Fruit fly (Drosophila melanogaster): ENCODE measurements around the gene atk.

Gene atk

DNA sequence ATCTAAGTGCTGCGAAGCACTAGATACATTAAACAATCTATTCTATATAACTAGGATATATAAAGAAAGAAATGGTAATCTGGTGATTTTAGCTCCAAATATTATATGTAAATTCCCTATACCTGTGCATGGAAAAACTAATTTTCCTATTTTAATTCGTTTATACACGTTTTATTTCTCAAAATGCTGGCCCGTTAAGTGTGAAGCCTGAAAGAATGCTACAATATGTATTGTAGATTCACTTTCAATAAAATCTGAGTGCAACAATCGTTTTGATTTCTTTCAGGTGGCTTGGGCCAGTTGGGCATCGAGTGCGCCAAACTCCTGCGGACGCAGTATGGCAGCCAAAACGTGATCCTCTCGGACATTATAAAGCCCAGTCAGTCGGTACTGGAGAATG lies 2.8 kb upstream of the atk start:
- TF ChIP-seq Dll (optimal IDR thresholded peaks at IDR 0.05) (no peak), usp (GFP tag; optimal IDR thresholded peaks at IDR 0.05) (no peak), pan (optimal IDR thresholded peaks at IDR 0.05) (no peak), psq (optimal IDR thresholded peaks at IDR 0.05) (no peak), CG8478 (optimal IDR thresholded peaks at IDR 0.05) (no peak), EcR (GFP tag; optimal IDR thresholded peaks at IDR 0.05) (no peak)

DNA sequence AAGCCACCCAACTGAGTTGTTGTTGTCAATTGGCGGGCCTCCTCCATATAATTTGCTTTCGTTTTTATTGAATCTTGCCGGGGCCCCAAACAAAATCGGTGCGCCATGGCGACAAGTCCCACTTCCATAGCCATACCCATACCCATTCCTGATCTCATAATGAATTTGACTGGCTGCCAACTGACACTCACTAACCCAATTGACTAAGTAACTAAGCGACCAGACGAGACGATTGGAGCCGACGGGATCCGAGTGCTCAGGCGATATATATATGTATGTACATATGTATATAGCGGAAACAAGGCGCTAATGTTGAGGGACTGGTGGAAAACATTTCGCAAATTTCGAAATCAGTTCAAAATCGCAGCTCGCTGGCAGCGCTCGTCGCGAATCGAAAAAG lies 1.9 kb upstream of the atk start, which contains the start of gene Tdh:
Gene Tdh (plus strand): TSS at position 346 of the 400 bp plus-strand sequence.
- TF ChIP-seq usp (GFP tag; optimal IDR thresholded peaks at IDR 0.05): no peak
- TF ChIP-seq EcR (GFP tag; optimal IDR thresholded peaks at IDR 0.05): no peak
- no peak for TF ChIP-seq psq (optimal IDR thresholded peaks at IDR 0.05)
- no peak for TF ChIP-seq pan (optimal IDR thresholded peaks at IDR 0.05)
- TF ChIP-seq CG8478 (optimal IDR thresholded peaks at IDR 0.05): no peak
- no peak for TF ChIP-seq Dll (optimal IDR thresholded peaks at IDR 0.05)

- TF ChIP-seq usp (GFP tag; optimal IDR thresholded peaks at IDR 0.05): no peak
- no peak for TF ChIP-seq CG8478 (optimal IDR thresholded peaks at IDR 0.05)
- no peak for TF ChIP-seq Dll (optimal IDR thresholded peaks at IDR 0.05)
- no peak for TF ChIP-seq EcR (GFP tag; optimal IDR thresholded peaks at IDR 0.05)
- TF ChIP-seq psq (optimal IDR thresholded peaks at IDR 0.05): no peak
These were observed 1.3 kb upstream of the atk start, which contains the start of gene CG42764 for dm6 chr3L:20465941-20466340. Gene CG42764 (minus strand): TSS chr3L:20466041.

DNA sequence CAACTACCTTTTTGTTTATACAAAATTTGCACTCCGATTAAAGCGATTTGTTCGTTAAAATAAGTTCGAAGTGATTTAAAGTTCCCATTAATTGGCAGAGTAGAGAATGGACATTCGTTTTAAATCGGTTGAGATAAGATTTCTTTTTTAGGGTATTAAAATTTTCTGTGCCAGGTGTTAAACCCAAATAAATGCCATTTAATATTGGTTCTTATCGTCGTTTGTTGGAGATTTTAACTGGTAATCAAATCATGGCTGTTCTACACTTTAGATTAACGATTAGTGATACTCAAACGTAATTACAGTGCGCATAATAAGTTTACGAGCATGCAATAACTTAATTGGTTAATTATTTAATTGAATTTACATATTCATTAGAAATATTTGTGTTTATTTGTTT lies 2.3 kb downstream of the atk start:
- no peak for TF ChIP-seq usp (GFP tag; optimal IDR thresholded peaks at IDR 0.05)
- no peak for TF ChIP-seq pan (optimal IDR thresholded peaks at IDR 0.05)
- TF ChIP-seq psq (optimal IDR thresholded peaks at IDR 0.05): no peak
- no peak for TF ChIP-seq Dll (optimal IDR thresholded peaks at IDR 0.05)
- no peak for TF ChIP-seq EcR (GFP tag; optimal IDR thresholded peaks at IDR 0.05)

dm6 chr3L:20460383-20460782 lies 4.3 kb downstream of the atk start, which contains the start of gene mag:
Gene mag (plus strand): TSS chr3L:20460683.
- TF ChIP-seq Dll (optimal IDR thresholded peaks at IDR 0.05) (no peak), psq (optimal IDR thresholded peaks at IDR 0.05) (no peak), usp (GFP tag; optimal IDR thresholded peaks at IDR 0.05) (no peak), pan (optimal IDR thresholded peaks at IDR 0.05) (no peak), CG8478 (optimal IDR thresholded peaks at IDR 0.05) (no peak), EcR (GFP tag; optimal IDR thresholded peaks at IDR 0.05) (no peak)

- TF ChIP-seq pan (optimal IDR thresholded peaks at IDR 0.05) (no peak), CG8478 (optimal IDR thresholded peaks at IDR 0.05) (no peak), usp (GFP tag; optimal IDR thresholded peaks at IDR 0.05) (no peak), psq (optimal IDR thresholded peaks at IDR 0.05) (no peak), EcR (GFP tag; optimal IDR thresholded peaks at IDR 0.05) (no peak), Dll (optimal IDR thresholded peaks at IDR 0.05) (no peak)
These were observed 11.6 kb downstream of the atk start, which contains the start of gene CG5199 for dm6 chr3L:20452813-20453682. Gene CG5199 (minus strand): TSS chr3L:20452864.

DNA sequence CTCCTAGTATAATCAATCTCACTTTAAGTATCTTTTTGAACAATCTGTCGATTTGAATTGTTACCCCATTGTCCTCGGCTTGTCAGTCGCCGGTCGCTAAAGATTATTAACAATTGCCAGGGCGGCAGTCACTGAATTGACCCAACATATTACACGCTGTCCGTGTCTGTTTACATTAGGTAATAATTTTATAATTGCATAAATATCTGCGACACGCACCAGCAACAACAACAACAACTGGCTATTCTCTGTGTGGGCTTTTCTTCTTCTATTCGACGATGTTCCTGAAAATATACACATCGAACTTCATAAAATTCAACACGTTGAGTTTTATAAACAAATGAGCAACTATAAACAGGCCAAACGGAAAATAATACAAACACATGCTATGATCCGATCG lies 15.9 kb downstream of the atk start:
- TF ChIP-seq psq (optimal IDR thresholded peaks at IDR 0.05) (no peak), EcR (GFP tag; optimal IDR thresholded peaks at IDR 0.05) (no peak), pan (optimal IDR thresholded peaks at IDR 0.05) (no peak), CG8478 (optimal IDR thresholded peaks at IDR 0.05) (no peak), Dll (optimal IDR thresholded peaks at IDR 0.05) (no peak), usp (GFP tag; optimal IDR thresholded peaks at IDR 0.05) (no peak)

- TF ChIP-seq Dll (optimal IDR thresholded peaks at IDR 0.05): no peak
- no peak for TF ChIP-seq EcR (GFP tag; optimal IDR thresholded peaks at IDR 0.05)
- TF ChIP-seq psq (optimal IDR thresholded peaks at IDR 0.05): no peak
- no peak for TF ChIP-seq CG8478 (optimal IDR thresholded peaks at IDR 0.05)
- TF ChIP-seq usp (GFP tag; optimal IDR thresholded peaks at IDR 0.05): no peak
- no peak for TF ChIP-seq pan (optimal IDR thresholded peaks at IDR 0.05)
These were observed 16.7 kb downstream of the atk start for dm6 chr3L:20447957-20448356.

- TF ChIP-seq usp (GFP tag; optimal IDR thresholded peaks at IDR 0.05) (no peak), EcR (GFP tag; optimal IDR thresholded peaks at IDR 0.05) (no peak), CG8478 (optimal IDR thresholded peaks at IDR 0.05) (no peak), Dll (optimal IDR thresholded peaks at IDR 0.05) (no peak), psq (optimal IDR thresholded peaks at IDR 0.05) (no peak), pan (optimal IDR thresholded peaks at IDR 0.05) (no peak)
These were observed 17.3 kb downstream of the atk start for dm6 chr3L:20447337-20447736.

DNA sequence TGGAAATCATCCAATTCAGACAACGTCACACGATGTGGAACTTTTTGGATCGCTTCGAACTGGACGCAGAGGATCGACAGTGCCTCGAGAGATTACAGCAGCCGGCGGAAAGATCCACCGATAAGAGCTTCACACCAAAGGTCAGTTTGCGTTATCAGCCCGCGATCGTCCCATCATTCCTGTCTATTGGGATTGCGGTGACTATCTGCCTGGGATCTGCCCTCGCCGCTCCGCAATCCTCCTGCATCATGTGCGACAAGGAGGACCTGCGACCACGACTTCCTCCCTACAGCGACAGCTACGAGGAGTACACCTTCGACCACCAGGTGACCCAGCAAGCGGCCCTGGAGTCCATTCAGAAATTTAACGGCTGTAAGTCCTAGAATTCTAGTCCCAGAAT lies 18.6 kb downstream of the atk start:
- TF ChIP-seq pan (optimal IDR thresholded peaks at IDR 0.05) (no peak), usp (GFP tag; optimal IDR thresholded peaks at IDR 0.05) (no peak), psq (optimal IDR thresholded peaks at IDR 0.05) (no peak), EcR (GFP tag; optimal IDR thresholded peaks at IDR 0.05) (no peak), CG8478 (optimal IDR thresholded peaks at IDR 0.05) (no peak), Dll (optimal IDR thresholded peaks at IDR 0.05) (no peak)

DNA sequence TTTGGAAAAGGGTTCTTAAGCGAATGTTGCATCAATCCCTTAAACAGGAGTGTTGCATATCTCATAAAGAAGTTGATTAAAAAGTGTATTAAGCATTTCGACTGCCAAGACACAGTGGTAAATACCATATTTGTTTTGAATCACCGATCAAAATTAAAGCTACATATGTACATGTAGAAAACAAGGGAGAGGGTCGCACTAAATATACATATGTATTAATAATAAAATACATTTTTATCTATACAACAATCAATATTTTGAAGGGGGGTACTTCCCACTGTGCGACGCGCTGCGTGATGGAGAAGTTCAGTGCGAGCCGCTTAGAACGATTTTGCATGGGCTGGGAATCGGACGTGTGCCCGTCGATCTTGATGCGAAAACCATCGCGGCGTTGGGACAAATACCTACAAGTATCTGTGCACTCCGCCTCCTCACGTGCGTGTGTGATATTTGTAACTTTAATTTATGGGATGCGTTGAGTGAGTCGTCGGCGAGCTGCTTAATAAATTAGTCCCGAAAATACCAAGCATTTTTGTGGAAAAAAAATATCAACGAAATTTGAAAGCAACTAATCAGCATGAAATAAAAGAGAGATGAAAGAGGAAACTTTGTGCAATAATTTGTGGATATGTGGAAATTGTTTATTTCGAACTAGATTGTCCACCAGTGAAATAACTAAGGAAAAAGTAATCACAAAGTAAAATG lies 19.7 kb downstream of the atk start:
- no peak for TF ChIP-seq Dll (optimal IDR thresholded peaks at IDR 0.05)
- TF ChIP-seq psq (optimal IDR thresholded peaks at IDR 0.05): no peak
- no peak for TF ChIP-seq EcR (GFP tag; optimal IDR thresholded peaks at IDR 0.05)
- TF ChIP-seq CG8478 (optimal IDR thresholded peaks at IDR 0.05): no peak
- TF ChIP-seq usp (GFP tag; optimal IDR thresholded peaks at IDR 0.05): no peak
- TF ChIP-seq pan (optimal IDR thresholded peaks at IDR 0.05): no peak
